Worm (Caenorhabditis elegans): Measurements from ENCODE around the gene rpl-34.

DNA sequence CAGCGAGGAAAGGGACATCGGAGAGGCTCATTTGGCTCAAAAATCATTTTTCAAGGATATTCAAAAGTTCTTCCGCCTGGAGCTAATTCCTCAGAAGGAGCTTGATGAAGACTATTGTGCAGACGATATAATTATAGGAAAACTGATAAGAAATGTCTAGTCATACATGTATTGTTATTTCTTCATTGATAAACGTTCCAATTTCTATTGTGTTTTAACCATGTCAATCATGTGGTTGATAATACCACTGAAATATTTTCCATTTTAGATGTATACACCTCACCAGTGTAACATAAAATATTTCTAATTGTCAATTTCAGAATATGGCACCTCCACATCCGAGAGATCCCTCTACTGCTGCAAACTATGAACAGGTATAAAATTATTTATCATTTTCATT lies 10.5 kb downstream of the rpl-34 start, which contains the start of gene ltah-1.1:
- TF ChIP-seq ref-1 (GFP tag; conservative IDR thresholded peaks at IDR 0.05) = no peak
- TF ChIP-seq flt-1 (GFP tag; IDR thresholded peaks at IDR 0.05) = no peak

All from whole organism, midembryonic.